Worm (Caenorhabditis elegans): ENCODE measurements around the gene C08F8.15.

ce11 chrIV:11111898-11112297 lies 48.7 kb downstream of the C08F8.15 start:
- TF ChIP-seq unc-39 (tag; optimal IDR thresholded peaks at IDR 0.05) (no peak), sem-4 (tag; optimal IDR thresholded peaks at IDR 0.05) (no peak), nhr-237 (tag; optimal IDR thresholded peaks at IDR 0.05) (no peak), aly-2 (tag; optimal IDR thresholded peaks at IDR 0.05) (no peak), mdl-1 (tag; optimal IDR thresholded peaks at IDR 0.05) (no peak)
